Worm (Caenorhabditis elegans) whole organism, early embryonic: ENCODE data around the gene F07H5.7.

Experiments used
- B0310.2 ChIP-seq: sonication (generic microtip); optimal IDR thresholded peaks from 2 replicates; lab custom pipeline; 2016; ENCODE audit warnings: mild to moderate bottlenecking, missing genetic modification characterization, missing compliant biosample characterization
- F13C5.2 ChIP-seq: sonication (generic microtip); optimal IDR thresholded peaks from 2 replicates; lab custom pipeline; 2017; ENCODE audit warnings: mild to moderate bottlenecking, missing genetic modification characterization, inconsistent platforms, missing compliant biosample characterization
- aly-1 ChIP-seq: sonication (generic microtip); optimal IDR thresholded peaks from 2 replicates; lab custom pipeline; 2016; ENCODE audit warnings: missing genetic modification characterization, missing compliant biosample characterization
- ama-1 ChIP-seq: fragments of 150-350 bp; optimal IDR thresholded peaks from 2 replicates; lab custom pipeline; 2014
- ceh-13 ChIP-seq: fragments of 200-800 bp; sonication (Bioruptor generic); optimal IDR thresholded peaks from 2 replicates; lab custom pipeline; 2018; ENCODE audit warnings: mild to moderate bottlenecking, missing genetic modification characterization, missing compliant biosample characterization
- ceh-36 ChIP-seq: sonication (generic microtip); optimal IDR thresholded peaks from 2 replicates; lab custom pipeline; 2016; ENCODE audit warnings: missing genetic modification characterization, inconsistent platforms, missing compliant biosample characterization
- ets-7 ChIP-seq: sonication (generic microtip); optimal IDR thresholded peaks from 2 replicates; lab custom pipeline; 2016; ENCODE audit warnings: missing genotype, missing genetic modification characterization, missing compliant biosample characterization
- flt-1 ChIP-seq: fragments of 200-800 bp; sonication (Bioruptor generic); IDR thresholded peaks from 2 replicates; pipeline ENCODE4 v1.3.6; 2022; ENCODE audit warnings: missing genetic modification characterization, missing compliant biosample characterization
- hmbx-1 ChIP-seq: sonication (generic microtip); optimal IDR thresholded peaks from 2 replicates; lab custom pipeline; 2016; ENCODE audit warnings: mild to moderate bottlenecking, missing genetic modification characterization, missing compliant biosample characterization
- hmg-4 ChIP-seq: fragments of 200-800 bp; sonication (Bioruptor generic); optimal IDR thresholded peaks from 2 replicates; lab custom pipeline; 2018; ENCODE audit warnings: mild to moderate bottlenecking, missing genetic modification characterization, missing compliant biosample characterization
- hnd-1 ChIP-seq: sonication (generic microtip); optimal IDR thresholded peaks from 2 replicates; lab custom pipeline; 2016; ENCODE audit warnings: missing genetic modification characterization, missing compliant biosample characterization
- pes-1 ChIP-seq: fragments of 200-800 bp; sonication (Bioruptor generic); IDR thresholded peaks from 2 replicates; pipeline ENCODE4 v1.3.6; 2022; ENCODE audit warnings: missing genetic modification reagents, missing genetic modification characterization, missing compliant biosample characterization
- scrt-1 ChIP-seq: fragments of 200-800 bp; sonication (Bioruptor generic); IDR thresholded peaks from 2 replicates; pipeline ENCODE4 v1.3.6; 2022; ENCODE audit warnings: missing genetic modification characterization, missing compliant biosample characterization
- sea-1 ChIP-seq: fragments of 200-800 bp; sonication (Bioruptor generic); conservative IDR thresholded peaks from 2 replicates; pipeline ENCODE4 v1.3.6; 2022; ENCODE audit warnings: missing genetic modification characterization, missing compliant biosample characterization
- tbx-11 ChIP-seq: fragments of 200-800 bp; sonication (Bioruptor generic); IDR thresholded peaks from 2 replicates; pipeline ENCODE4 v1.3.6; 2022; ENCODE audit warnings: missing genetic modification characterization, missing compliant biosample characterization
- tbx-37 ChIP-seq: fragments of 200-800 bp; sonication (Bioruptor generic); conservative IDR thresholded peaks from 2 replicates; pipeline ENCODE4 v1.3.6; 2022; ENCODE audit warnings: missing genetic modification reagents, missing genetic modification characterization, missing compliant biosample characterization
- tra-4 ChIP-seq: sonication (generic microtip); optimal IDR thresholded peaks from 2 replicates; lab custom pipeline; 2017; ENCODE audit warnings: missing genetic modification characterization, missing compliant biosample characterization

The F07H5.7 gene

ce11 chrII:8820126-8820972 is 26.4 kb upstream of the F07H5.7 start:
- TF ChIP-seq scrt-1 (no peak), sea-1 (GFP tag; lab: Robert Waterston, UW) (no peak), hnd-1 (tag; lab: Kevin White, UChicago) (no peak), ceh-36 (tag; lab: Kevin White, UChicago) (no peak), tra-4 (tag; lab: Kevin White, UChicago) (no peak), hmg-4 (no peak), pes-1 (no peak), ceh-13 (no peak), ama-1 (lab: Kevin White, UChicago) (no peak), F13C5.2 (tag; lab: Kevin White, UChicago) (no peak)

- TF ChIP-seq ceh-13 (no peak), ceh-36 (tag; lab: Kevin White, UChicago) (no peak), tbx-37 (GFP tag; lab: Robert Waterston, UW) (no peak), scrt-1 (no peak), hmg-4 (no peak), B0310.2 (no peak), hmbx-1 (tag; lab: Kevin White, UChicago) (no peak)
Measured at ce11 chrII:8818978-8819896, 25.3 kb upstream of the F07H5.7 start, which contains the start of gene F46C5.10. F46C5.10 (minus strand) TSS chrII:8819028.

- TF ChIP-seq ets-7 (tag; lab: Kevin White, UChicago) (no peak), hnd-1 (tag; lab: Kevin White, UChicago) (no peak), pes-1 (no peak), ceh-13 (no peak), ama-1 (lab: Kevin White, UChicago) (no peak), ceh-36 (tag; lab: Kevin White, UChicago) (no peak), F13C5.2 (tag; lab: Kevin White, UChicago) (no peak), aly-1 (tag; lab: Kevin White, UChicago) (no peak), B0310.2 (no peak), sea-1 (GFP tag; lab: Robert Waterston, UW) (no peak), tbx-37 (GFP tag; lab: Robert Waterston, UW) (no peak), scrt-1 (no peak), tbx-11 (GFP tag; lab: Robert Waterston, UW) (no peak), tra-4 (tag; lab: Kevin White, UChicago) (no peak), flt-1 (GFP tag; lab: Robert Waterston, UW) (no peak), hmbx-1 (tag; lab: Kevin White, UChicago) (no peak), hmg-4 (no peak)
Measured at ce11 chrII:8818257-8818656, 24.3 kb upstream of the F07H5.7 start.

- no peak for TF ChIP-seq tbx-37 (GFP tag; lab: Robert Waterston, UW)
- TF ChIP-seq tbx-11 (GFP tag; lab: Robert Waterston, UW) = no peak
- TF ChIP-seq ceh-13 = no peak
- no peak for TF ChIP-seq ceh-36 (tag; lab: Kevin White, UChicago)
- no peak for TF ChIP-seq B0310.2
- no peak for TF ChIP-seq scrt-1
- no peak for TF ChIP-seq ets-7 (tag; lab: Kevin White, UChicago)
Measured at ce11 chrII:8817225-8817624, 23.3 kb upstream of the F07H5.7 start.

- no peak for TF ChIP-seq aly-1 (tag; lab: Kevin White, UChicago)
- TF ChIP-seq ceh-13 = no peak
- TF ChIP-seq pes-1 = no peak
- no peak for TF ChIP-seq flt-1 (GFP tag; lab: Robert Waterston, UW)
- TF ChIP-seq F13C5.2 (tag; lab: Kevin White, UChicago) = no peak
- no peak for TF ChIP-seq B0310.2
- TF ChIP-seq tbx-37 (GFP tag; lab: Robert Waterston, UW) = no peak
- no peak for TF ChIP-seq tra-4 (tag; lab: Kevin White, UChicago)
- no peak for TF ChIP-seq scrt-1
- TF ChIP-seq hnd-1 (tag; lab: Kevin White, UChicago) = no peak
- no peak for TF ChIP-seq sea-1 (GFP tag; lab: Robert Waterston, UW)
- no peak for TF ChIP-seq ets-7 (tag; lab: Kevin White, UChicago)
- no peak for TF ChIP-seq hmg-4
- TF ChIP-seq hmbx-1 (tag; lab: Kevin White, UChicago) = no peak
Measured at ce11 chrII:8814231-8814630, 20.3 kb upstream of the F07H5.7 start.

- TF ChIP-seq pes-1 = no peak
- no peak for TF ChIP-seq hmg-4
- no peak for TF ChIP-seq ceh-36 (tag; lab: Kevin White, UChicago)
- TF ChIP-seq ets-7 (tag; lab: Kevin White, UChicago) = no peak
- TF ChIP-seq tbx-37 (GFP tag; lab: Robert Waterston, UW) = no peak
Measured at ce11 chrII:8813659-8814058, 19.7 kb upstream of the F07H5.7 start.

- no peak for TF ChIP-seq aly-1 (tag; lab: Kevin White, UChicago)
- TF ChIP-seq B0310.2 = no peak
- no peak for TF ChIP-seq hmbx-1 (tag; lab: Kevin White, UChicago)
- TF ChIP-seq ama-1 (lab: Kevin White, UChicago) = no peak
- no peak for TF ChIP-seq flt-1 (GFP tag; lab: Robert Waterston, UW)
- no peak for TF ChIP-seq F13C5.2 (tag; lab: Kevin White, UChicago)
- TF ChIP-seq sea-1 (GFP tag; lab: Robert Waterston, UW) = no peak
- no peak for TF ChIP-seq hmg-4
- no peak for TF ChIP-seq pes-1
- TF ChIP-seq tbx-11 (GFP tag; lab: Robert Waterston, UW) = no peak
- no peak for TF ChIP-seq ceh-36 (tag; lab: Kevin White, UChicago)
- no peak for TF ChIP-seq tbx-37 (GFP tag; lab: Robert Waterston, UW)
- no peak for TF ChIP-seq tra-4 (tag; lab: Kevin White, UChicago)
- no peak for TF ChIP-seq ets-7 (tag; lab: Kevin White, UChicago)
- no peak for TF ChIP-seq scrt-1
- no peak for TF ChIP-seq hnd-1 (tag; lab: Kevin White, UChicago)
Measured at ce11 chrII:8812346-8812745, 18.4 kb upstream of the F07H5.7 start.
